Fruit fly (Drosophila melanogaster) whole organism, embryonic: ENCODE results near the gene RpS14a.
A peak's percentile ranks its signal among the peaks of the same experiment; 100 is the strongest.

ENCODE experiments used
- B-H2 ChIP-seq: fragments of 200-800 bp; sonication (Bioruptor generic); optimal IDR thresholded peaks from 2 replicates; lab custom pipeline; 2018; ENCODE audit warnings: missing biosample characterization, mild to moderate bottlenecking, missing genetic modification characterization
- BEAF-32 ChIP-seq: fragments of 200-800 bp; sonication (Bioruptor generic); optimal IDR thresholded peaks from 3 replicates; lab custom pipeline; 2017; ENCODE audit warnings: missing biosample characterization, missing genetic modification characterization, mild to moderate bottlenecking, moderate library complexity, missing genetic modification reagents
- CG10147 ChIP-seq: fragments of 200-800 bp; sonication (Bioruptor generic); optimal IDR thresholded peaks from 2 replicates; lab custom pipeline; 2019; ENCODE audit warnings: missing biosample characterization, mild to moderate bottlenecking, missing genetic modification characterization, moderate library complexity
- CG10366 ChIP-seq: fragments of 200-800 bp; sonication (Bioruptor generic); IDR thresholded peaks from 2 replicates; pipeline ENCODE4 v1.3.6; 2022; ENCODE audit warnings: missing biosample characterization, missing genetic modification characterization
- CG10543 ChIP-seq: fragments of 200-800 bp; sonication (Bioruptor generic); optimal IDR thresholded peaks from 3 replicates; lab custom pipeline; 2017; ENCODE audit warnings: missing biosample characterization, mild to moderate bottlenecking, missing genetic modification characterization, moderate library complexity
- CG10979 ChIP-seq: fragments of 200-800 bp; sonication (Bioruptor generic); optimal IDR thresholded peaks from 2 replicates; lab custom pipeline; 2018; ENCODE audit warnings: missing biosample characterization, mild to moderate bottlenecking, missing genetic modification characterization, moderate library complexity
- CG11560 ChIP-seq: fragments of 200-800 bp; sonication (Bioruptor generic); IDR thresholded peaks from 3 replicates; pipeline ENCODE4 v1.3.6; 2022; ENCODE audit warnings: missing biosample characterization, missing genetic modification characterization
- CG13775 ChIP-seq: fragments of 200-800 bp; sonication (Bioruptor generic); optimal IDR thresholded peaks from 3 replicates; lab custom pipeline; 2017; ENCODE audit warnings: missing biosample characterization, mild to moderate bottlenecking, missing genetic modification characterization
- CG14710 ChIP-seq: fragments of 200-800 bp; sonication (Bioruptor generic); optimal IDR thresholded peaks from 3 replicates; lab custom pipeline; 2019; ENCODE audit warnings: missing biosample characterization, mild to moderate bottlenecking, missing genetic modification characterization, moderate library complexity
- CG15514 ChIP-seq: fragments of 200-800 bp; sonication (Bioruptor generic); optimal IDR thresholded peaks from 3 replicates; lab custom pipeline; 2017; ENCODE audit warnings: missing biosample characterization, missing genetic modification characterization, mild to moderate bottlenecking, moderate library complexity, missing genetic modification reagents
- CG15696 ChIP-seq: fragments of 200-800 bp; sonication (Bioruptor generic); optimal IDR thresholded peaks from 2 replicates; lab custom pipeline; 2019; ENCODE audit warnings: missing biosample characterization, mild to moderate bottlenecking, missing genetic modification characterization, moderate library complexity
- CG1603 ChIP-seq: fragments of 200-800 bp; sonication (Bioruptor generic); optimal IDR thresholded peaks from 2 replicates; lab custom pipeline; 2019; ENCODE audit warnings: missing biosample characterization, mild to moderate bottlenecking, missing genetic modification characterization, moderate library complexity
- CG17385 ChIP-seq: fragments of 200-800 bp; sonication (Bioruptor generic); optimal IDR thresholded peaks from 3 replicates; lab custom pipeline; 2018; ENCODE audit warnings: missing biosample characterization, mild to moderate bottlenecking, missing genetic modification characterization
- CG1832 ChIP-seq: fragments of 200-800 bp; sonication (Bioruptor generic); optimal IDR thresholded peaks from 2 replicates; lab custom pipeline; 2017; ENCODE audit warnings: missing biosample characterization, mild to moderate bottlenecking, missing genetic modification characterization, inconsistent platforms
- CG18764 ChIP-seq: fragments of 200-800 bp; sonication (Bioruptor generic); optimal IDR thresholded peaks from 3 replicates; lab custom pipeline; 2016; ENCODE audit warnings: missing biosample characterization, missing genetic modification characterization
- CG2202 ChIP-seq: fragments of 200-800 bp; sonication (Bioruptor generic); optimal IDR thresholded peaks from 2 replicates; lab custom pipeline; 2018; ENCODE audit warnings: missing biosample characterization, mild to moderate bottlenecking, missing genetic modification characterization
- CG2889 ChIP-seq: fragments of 200-800 bp; sonication (Bioruptor generic); IDR thresholded peaks from 3 replicates; pipeline ENCODE4 v1.3.6; 2022; ENCODE audit warnings: missing biosample characterization, missing genetic modification characterization
- CG3065 ChIP-seq: fragments of 200-800 bp; sonication (Bioruptor generic); optimal IDR thresholded peaks from 2 replicates; lab custom pipeline; 2016; ENCODE audit warnings: missing biosample characterization, missing genetic modification characterization
- CG6854 ChIP-seq: fragments of 200-800 bp; sonication (Bioruptor generic); optimal IDR thresholded peaks from 3 replicates; lab custom pipeline; 2017; ENCODE audit warnings: missing biosample characterization, mild to moderate bottlenecking, missing genetic modification characterization
- CG7271 ChIP-seq: fragments of 200-800 bp; sonication (Bioruptor generic); optimal IDR thresholded peaks from 2 replicates; lab custom pipeline; 2018; ENCODE audit warnings: missing biosample characterization, mild to moderate bottlenecking, missing genetic modification characterization, moderate library complexity
- CG8359 ChIP-seq: fragments of 200-800 bp; sonication (Bioruptor generic); optimal IDR thresholded peaks from 2 replicates; lab custom pipeline; 2017; ENCODE audit warnings: missing biosample characterization, mild to moderate bottlenecking, missing genetic modification characterization, borderline replicate concordance
- CG9817 ChIP-seq: fragments of 200-800 bp; sonication (Bioruptor generic); optimal IDR thresholded peaks from 2 replicates; lab custom pipeline; 2018; ENCODE audit warnings: missing biosample characterization, mild to moderate bottlenecking, missing genetic modification characterization, moderate library complexity
- Chrac-16 ChIP-seq: fragments of 200-800 bp; sonication (Bioruptor generic); optimal IDR thresholded peaks from 3 replicates; lab custom pipeline; 2016; ENCODE audit warnings: missing biosample characterization, missing genetic modification characterization
- CkIIα-i1 ChIP-seq: fragments of 200-800 bp; sonication (Bioruptor generic); IDR thresholded peaks from 2 replicates; pipeline ENCODE4 v1.3.6; 2022; ENCODE audit warnings: missing biosample characterization, missing genetic modification characterization
- D19A ChIP-seq: fragments of 200-800 bp; optimal IDR thresholded peaks from 3 replicates; lab custom pipeline; 2019; ENCODE audit warnings: missing biosample characterization, mild to moderate bottlenecking, missing genetic modification characterization, moderate library complexity
- D19B ChIP-seq: fragments of 200-800 bp; sonication (Bioruptor generic); optimal IDR thresholded peaks from 2 replicates; lab custom pipeline; 2017; ENCODE audit warnings: missing biosample characterization, mild to moderate bottlenecking, missing genetic modification characterization
- Dad ChIP-seq: fragments of 200-800 bp; sonication (Bioruptor generic); optimal IDR thresholded peaks from 3 replicates; lab custom pipeline; 2016; ENCODE audit warnings: missing biosample characterization, missing genetic modification characterization
- Drgx ChIP-seq: fragments of 200-800 bp; sonication (Bioruptor generic); IDR thresholded peaks from 2 replicates; pipeline ENCODE4 v1.3.6; 2022; ENCODE audit warnings: missing biosample characterization, missing genetic modification characterization
- Elba2 ChIP-seq: fragments of 200-800 bp; sonication (Bioruptor generic); optimal IDR thresholded peaks from 3 replicates; lab custom pipeline; 2016; ENCODE audit warnings: missing biosample characterization, missing genetic modification characterization
- Ets65A ChIP-seq: fragments of 200-800 bp; sonication (Bioruptor generic); peaks from one replicate; lab custom pipeline; 2016; ENCODE audit warnings: missing biosample characterization, missing genetic modification characterization
- Hand ChIP-seq: fragments of 200-800 bp; sonication (Bioruptor generic); optimal IDR thresholded peaks from 2 replicates; lab custom pipeline; 2017; ENCODE audit warnings: mild to moderate bottlenecking, missing biosample characterization, missing genetic modification reagents, missing genetic modification characterization
- Mad ChIP-seq: fragments of 200-800 bp; sonication (Bioruptor generic); optimal IDR thresholded peaks from 2 replicates; lab custom pipeline; 2016; ENCODE audit warnings: missing biosample characterization, missing genetic modification characterization
- Med ChIP-seq: fragments of 200-800 bp; sonication (Bioruptor generic); peaks from one replicate; lab custom pipeline; 2016; ENCODE audit warnings: missing biosample characterization, missing genetic modification characterization, mild to moderate bottlenecking, inconsistent platforms, moderate library complexity
- Meics ChIP-seq: fragments of 200-800 bp; sonication (Bioruptor generic); optimal IDR thresholded peaks from 2 replicates; lab custom pipeline; 2017; ENCODE audit warnings: missing biosample characterization, mild to moderate bottlenecking, missing genetic modification characterization
- Sin3A ChIP-seq: fragments of >200 bp; optimal IDR thresholded peaks from 2 replicates; lab custom pipeline; 2018
- ac ChIP-seq: fragments of 200-800 bp; sonication (Bioruptor generic); optimal IDR thresholded peaks from 3 replicates; lab custom pipeline; 2017; ENCODE audit warnings: missing biosample characterization, mild to moderate bottlenecking, missing genetic modification characterization
- ase ChIP-seq: fragments of 200-800 bp; sonication (Bioruptor generic); IDR thresholded peaks from 3 replicates; pipeline ENCODE4 v1.3.6; 2022; ENCODE audit warnings: missing biosample characterization, missing genetic modification characterization
- bigmax ChIP-seq: fragments of 200-800 bp; sonication (Bioruptor generic); optimal IDR thresholded peaks from 2 replicates; lab custom pipeline; 2018; ENCODE audit warnings: missing biosample characterization, mild to moderate bottlenecking, missing genetic modification characterization
- disco-r ChIP-seq: fragments of 200-800 bp; sonication (Bioruptor generic); optimal IDR thresholded peaks from 2 replicates; lab custom pipeline; 2016; ENCODE audit warnings: missing biosample characterization, missing genetic modification characterization
- dmrt11E ChIP-seq: fragments of 200-800 bp; sonication (Bioruptor generic); optimal IDR thresholded peaks from 3 replicates; lab custom pipeline; 2018; ENCODE audit warnings: missing biosample characterization, mild to moderate bottlenecking, missing genetic modification characterization, moderate library complexity
- gfzf ChIP-seq: fragments of 200-800 bp; sonication (Bioruptor generic); optimal IDR thresholded peaks from 2 replicates; lab custom pipeline; 2016; ENCODE audit warnings: missing biosample characterization, mild to moderate bottlenecking, missing genetic modification characterization, moderate library complexity
- gsb ChIP-seq: fragments of 200-800 bp; sonication (Bioruptor generic); IDR thresholded peaks from 2 replicates; pipeline ENCODE4 v1.3.6; 2022; ENCODE audit warnings: missing biosample characterization, missing genetic modification characterization
- insv ChIP-seq, 2 experiments: fragments of 200-800 bp; sonication (Bioruptor generic); optimal IDR thresholded peaks; 3 replicates each; lab custom pipeline; 2016 to 2018; ENCODE audit warnings: missing biosample characterization in 2 of 2, missing genetic modification characterization in 2 of 2
- lilli ChIP-seq: fragments of 200-800 bp; sonication (Bioruptor generic); optimal IDR thresholded peaks from 3 replicates; lab custom pipeline; 2016; ENCODE audit warnings: missing biosample characterization, missing genetic modification characterization
- row ChIP-seq: fragments of 200-800 bp; sonication (Bioruptor generic); IDR thresholded peaks from 3 replicates; pipeline ENCODE4 v1.3.6; 2022; ENCODE audit warnings: missing biosample characterization, missing genetic modification characterization
- run ChIP-seq: fragments of 200-800 bp; sonication (Bioruptor generic); optimal IDR thresholded peaks from 3 replicates; lab custom pipeline; 2018; ENCODE audit warnings: missing biosample characterization, mild to moderate bottlenecking, missing genetic modification characterization
- sens ChIP-seq: fragments of 200-800 bp; sonication (Bioruptor generic); peaks from one replicate; lab custom pipeline; 2016; ENCODE audit warnings: missing biosample characterization, missing genetic modification characterization
- stc ChIP-seq: fragments of 200-800 bp; sonication (Bioruptor generic); IDR thresholded peaks from 2 replicates; pipeline ENCODE4 v1.3.6; 2022; ENCODE audit warnings: missing biosample characterization, missing genetic modification characterization
- tio ChIP-seq: fragments of 200-800 bp; sonication (Bioruptor generic); optimal IDR thresholded peaks from 2 replicates; lab custom pipeline; 2017; ENCODE audit warnings: missing biosample characterization, missing genetic modification characterization, inconsistent platforms
- tup ChIP-seq: fragments of 200-800 bp; sonication (Bioruptor generic); optimal IDR thresholded peaks from 2 replicates; lab custom pipeline; 2016; ENCODE audit warnings: missing biosample characterization, mild to moderate bottlenecking, missing genetic modification characterization, moderate library complexity
- tx ChIP-seq: fragments of 200-800 bp; sonication (Bioruptor generic); optimal IDR thresholded peaks from 2 replicates; lab custom pipeline; 2016; ENCODE audit warnings: missing biosample characterization, missing genetic modification characterization
- yki ChIP-seq: fragments of >200 bp; optimal IDR thresholded peaks from 3 replicates; lab custom pipeline; 2018

RpS14a gene

DNA sequence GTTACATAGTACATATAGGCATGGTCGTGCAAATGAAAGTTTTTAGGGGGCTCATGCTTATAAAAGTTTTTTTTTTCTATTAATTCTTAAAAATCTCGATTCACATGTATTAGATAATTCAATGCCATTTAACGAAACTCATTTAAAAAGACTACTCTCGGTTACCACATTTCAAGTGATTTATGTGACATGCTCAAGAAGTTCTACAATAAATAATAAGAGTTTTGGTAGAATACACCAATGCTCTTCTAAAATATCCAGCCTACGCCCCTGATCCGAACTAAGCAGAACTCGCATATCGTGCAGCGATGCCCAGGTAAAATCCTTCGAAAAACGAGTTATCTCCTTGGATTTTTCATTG lies 41.0 kb upstream of the RpS14a start (continued):
- peak; percentile 77 for TF ChIP-seq CG15696 (tag; lab: Kevin White, UChicago)
- TF ChIP-seq tio = peak; percentile 6
- TF ChIP-seq Sin3A (lab: Kevin White, UChicago) = no peak
- TF ChIP-seq CG2889 (GFP tag; lab: Robert Waterston, UW) = no peak
- no peak for TF ChIP-seq tup (GFP tag; lab: Kevin White, UChicago)
- TF ChIP-seq lilli (GFP tag; lab: Kevin White, UChicago) = peak; percentile 12
- TF ChIP-seq BEAF-32 = no peak
- peak; percentile 48 for TF ChIP-seq CG10979 (tag; lab: Kevin White, UChicago)
- peak; percentile 8 for TF ChIP-seq CG17385 (GFP tag; lab: Kevin White, UChicago)
- TF ChIP-seq tx (GFP tag; lab: Kevin White, UChicago) = no peak
- TF ChIP-seq CG15514 (GFP tag; lab: Kevin White, UChicago) = no peak
- TF ChIP-seq CG1832 (GFP tag; lab: Kevin White, UChicago) = no peak
- no peak for TF ChIP-seq Mad
- TF ChIP-seq disco-r (GFP tag; lab: Kevin White, UChicago) = no peak
- TF ChIP-seq ac (GFP tag; lab: Kevin White, UChicago) = peak; percentile 35
- TF ChIP-seq Elba2 = no peak
- no peak for TF ChIP-seq CG9817 (tag; lab: Kevin White, UChicago)
- TF ChIP-seq stc (GFP tag; lab: Robert Waterston, UW) = no peak
- TF ChIP-seq CG13775 = peak; percentile 5
- peak; percentile 4 for TF ChIP-seq Chrac-16 (GFP tag; lab: Kevin White, UChicago)
- TF ChIP-seq CG11560 (tag; lab: Robert Waterston, UW) = no peak
- peak; percentile 53 for TF ChIP-seq dmrt11E (tag; lab: Kevin White, UChicago)
- TF ChIP-seq CG6854 (GFP tag; lab: Kevin White, UChicago) = no peak
- no peak for TF ChIP-seq gsb (GFP tag; lab: Robert Waterston, UW)
- no peak for TF ChIP-seq run (tag; lab: Kevin White, UChicago)
- no peak for TF ChIP-seq CG2202 (tag; lab: Kevin White, UChicago)
- TF ChIP-seq CG10147 (GFP tag; lab: Kevin White, UChicago) = no peak
- no peak for TF ChIP-seq Dad (GFP tag; lab: Kevin White, UChicago)
- no peak for TF ChIP-seq CG10366 (GFP tag; lab: Robert Waterston, UW)
- no peak for TF ChIP-seq CG18764 (GFP tag; lab: Kevin White, UChicago)
- TF ChIP-seq D19A (tag; lab: Kevin White, UChicago) = peak; percentile 56
- peak; percentile 10 for TF ChIP-seq Ets65A (GFP tag; lab: Kevin White, UChicago)
- TF ChIP-seq CkIIα-i1 (GFP tag; lab: Robert Waterston, UW) = no peak
- TF ChIP-seq CG14710 (tag; lab: Kevin White, UChicago) = peak; percentile 17
- peak; percentile 37 for TF ChIP-seq Med (GFP tag; lab: Kevin White, UChicago)
- TF ChIP-seq D19B (GFP tag; lab: Kevin White, UChicago) = no peak
- no peak for TF ChIP-seq bigmax (GFP tag; lab: Kevin White, UChicago)
- peak; percentile 11 for TF ChIP-seq CG7271
- TF ChIP-seq CG10543 (GFP tag; lab: Kevin White, UChicago) = no peak
- no peak for TF ChIP-seq CG1603 (tag; lab: Kevin White, UChicago)
- TF ChIP-seq gfzf (GFP tag; lab: Kevin White, UChicago) = no peak
- TF ChIP-seq B-H2 (GFP tag; lab: Kevin White, UChicago) = no peak
- peak in 1 of 2 experiments; percentile 26 for TF ChIP-seq insv (GFP tag; optimal IDR thresholded peaks at IDR 0.05; lab: Kevin White, UChicago)
- peak; percentile 81 for TF ChIP-seq sens (GFP tag; lab: Kevin White, UChicago)
- TF ChIP-seq CG8359 = no peak
- TF ChIP-seq Drgx = 0 out of 2 replicates have a peak, but pooled peaks have one; percentile 28
- no peak for TF ChIP-seq yki (lab: Kevin White, UChicago)
- no peak for TF ChIP-seq Meics (GFP tag; lab: Kevin White, UChicago)
- TF ChIP-seq CG3065 (GFP tag; lab: Kevin White, UChicago) = no peak
- 0 out of 3 replicates have a peak, but pooled peaks have one; percentile 16 for TF ChIP-seq row (GFP tag; lab: Robert Waterston, UW)
- no peak for TF ChIP-seq ase (GFP tag; lab: Robert Waterston, UW)
- TF ChIP-seq Hand (GFP tag; lab: Kevin White, UChicago) = no peak
